Worm (Caenorhabditis elegans): ENCODE results near the gene cyn-2.

ce11 chrIII:13657975-13658374 is 34.5 kb upstream of the cyn-2 start:
- no peak for TF ChIP-seq cnd-1 (tag; optimal IDR thresholded peaks at IDR 0.05)
- no peak for TF ChIP-seq snpc-4 (tag; optimal IDR thresholded peaks at IDR 0.05)
- TF ChIP-seq mls-2 (tag; optimal IDR thresholded peaks at IDR 0.05): no peak
- TF ChIP-seq ztf-11 (tag; optimal IDR thresholded peaks at IDR 0.05): no peak
- no peak for TF ChIP-seq elt-1 (tag; optimal IDR thresholded peaks at IDR 0.05; ENCODE audit: borderline replicate concordance, insufficient read depth)
- TF ChIP-seq nhr-12 (tag; optimal IDR thresholded peaks at IDR 0.05): no peak
- no peak for TF ChIP-seq flh-1 (GFP tag; optimal IDR thresholded peaks at IDR 0.05)
